Worm (Caenorhabditis elegans) whole organism, late embryonic: ENCODE results near the gene ZK686.6.

Experiments used
- C08G9.2 ChIP-seq: sonication (generic microtip); optimal IDR thresholded peaks from 2 replicates; lab custom pipeline; 2016; ENCODE audit warnings: mild to moderate bottlenecking, missing genetic modification characterization, moderate library complexity, missing compliant biosample characterization
- C38D4.7 ChIP-seq: fragments of 200-800 bp; sonication (Bioruptor generic); optimal IDR thresholded peaks from 2 replicates; lab custom pipeline; 2018; ENCODE audit warnings: mild to moderate bottlenecking, missing genetic modification characterization, moderate library complexity, missing compliant biosample characterization
- F13H6.1 ChIP-seq: sonication (generic microtip); optimal IDR thresholded peaks from 2 replicates; lab custom pipeline; 2016; ENCODE audit warnings: missing genetic modification characterization, missing compliant biosample characterization
- K09A11.1 ChIP-seq: sonication (generic microtip); optimal IDR thresholded peaks from 2 replicates; lab custom pipeline; 2017; ENCODE audit warnings: antibody characterized with exemption, mild to moderate bottlenecking, missing genetic modification characterization, missing compliant biosample characterization; ENCODE audit not compliant: insufficient read depth
- T23F11.4 ChIP-seq: fragments of 200-800 bp; sonication (Bioruptor generic); optimal IDR thresholded peaks from 2 replicates; lab custom pipeline; 2018; ENCODE audit warnings: mild to moderate bottlenecking, missing genetic modification characterization, missing compliant biosample characterization
- Y22D7AL.16 ChIP-seq: sonication (generic microtip); optimal IDR thresholded peaks from 2 replicates; lab custom pipeline; 2016; ENCODE audit warnings: missing genetic modification characterization, missing compliant biosample characterization
- ceh-14 ChIP-seq: sonication (generic microtip); optimal IDR thresholded peaks from 2 replicates; lab custom pipeline; 2016; ENCODE audit warnings: missing genotype, missing genetic modification characterization, missing compliant biosample characterization
- ceh-18 ChIP-seq: sonication (generic microtip); optimal IDR thresholded peaks from 2 replicates; lab custom pipeline; 2016; ENCODE audit warnings: missing genetic modification characterization, missing compliant biosample characterization
- ceh-2 ChIP-seq: sonication (generic microtip); optimal IDR thresholded peaks from 2 replicates; lab custom pipeline; 2016; ENCODE audit warnings: missing genotype, missing genetic modification characterization, missing compliant biosample characterization
- ceh-48 ChIP-seq: sonication (generic microtip); optimal IDR thresholded peaks from 2 replicates; lab custom pipeline; 2016; ENCODE audit warnings: missing genetic modification characterization, inconsistent platforms, missing compliant biosample characterization
- elt-4 ChIP-seq: sonication (generic microtip); optimal IDR thresholded peaks from 2 replicates; lab custom pipeline; 2016; ENCODE audit warnings: missing genetic modification characterization, missing compliant biosample characterization
- fkh-6 ChIP-seq: sonication (generic microtip); optimal IDR thresholded peaks from 2 replicates; lab custom pipeline; 2016; ENCODE audit warnings: missing genetic modification characterization, missing compliant biosample characterization
- gmeb-2 ChIP-seq: sonication (generic microtip); optimal IDR thresholded peaks from 2 replicates; lab custom pipeline; 2016; ENCODE audit warnings: missing genetic modification characterization, inconsistent platforms, missing compliant biosample characterization
- hlh-13 ChIP-seq: fragments of 200-800 bp; sonication (Bioruptor generic); optimal IDR thresholded peaks from 2 replicates; lab custom pipeline; 2018; ENCODE audit warnings: mild to moderate bottlenecking, missing genetic modification characterization, missing compliant biosample characterization
- hlh-15 ChIP-seq: sonication (generic microtip); optimal IDR thresholded peaks from 2 replicates; lab custom pipeline; 2016; ENCODE audit warnings: missing genetic modification characterization, missing compliant biosample characterization
- hlh-30 ChIP-seq: sonication (generic microtip); optimal IDR thresholded peaks from 2 replicates; lab custom pipeline; 2017; ENCODE audit warnings: antibody characterized with exemption, missing genetic modification characterization, missing compliant biosample characterization; ENCODE audit not compliant: insufficient read depth
- hlh-8 ChIP-seq: sonication (generic microtip); optimal IDR thresholded peaks from 2 replicates; lab custom pipeline; 2016; ENCODE audit warnings: missing genotype, missing genetic modification characterization, missing compliant biosample characterization
- madf-2 ChIP-seq: sonication (generic microtip); optimal IDR thresholded peaks from 2 replicates; lab custom pipeline; 2017; ENCODE audit warnings: missing genetic modification characterization, missing compliant biosample characterization
- mec-3 ChIP-seq: sonication (generic microtip); optimal IDR thresholded peaks from 2 replicates; lab custom pipeline; 2016; ENCODE audit warnings: borderline replicate concordance, missing genetic modification characterization, missing compliant biosample characterization
- nfya-1 ChIP-seq: sonication (generic microtip); optimal IDR thresholded peaks from 2 replicates; lab custom pipeline; 2017; ENCODE audit warnings: missing genetic modification characterization, mild to moderate bottlenecking, missing compliant biosample characterization, antibody characterized with exemption, moderate library complexity
- nhr-11 ChIP-seq: fragments of 150-350 bp; optimal IDR thresholded peaks from 2 replicates; lab custom pipeline; 2014; ENCODE audit warnings: missing biosample characterization, missing genetic modification characterization
- npax-4 ChIP-seq: sonication (generic microtip); optimal IDR thresholded peaks from 2 replicates; lab custom pipeline; 2016; ENCODE audit warnings: missing genetic modification characterization, missing compliant biosample characterization
- odd-2 ChIP-seq: sonication (generic microtip); optimal IDR thresholded peaks from 2 replicates; lab custom pipeline; 2017; ENCODE audit warnings: antibody characterized with exemption, mild to moderate bottlenecking, missing genetic modification characterization, missing compliant biosample characterization
- pax-1 ChIP-seq: fragments of 150-350 bp; optimal IDR thresholded peaks from 2 replicates; lab custom pipeline; 2014; ENCODE audit warnings: missing biosample characterization, missing genetic modification characterization
- pha-4 ChIP-seq: fragments of 150-350 bp; optimal IDR thresholded peaks from 2 replicates; lab custom pipeline; 2018; ENCODE audit warnings: missing biosample characterization, missing genetic modification reagents, missing genetic modification characterization
- rnt-1 ChIP-seq: sonication (generic microtip); optimal IDR thresholded peaks from 2 replicates; lab custom pipeline; 2016; ENCODE audit warnings: missing genetic modification characterization, missing compliant biosample characterization
- sox-4 ChIP-seq: sonication (generic microtip); optimal IDR thresholded peaks from 2 replicates; lab custom pipeline; 2017; ENCODE audit warnings: mild to moderate bottlenecking, missing genetic modification characterization, inconsistent platforms, missing compliant biosample characterization
- tbx-2 ChIP-seq: sonication (generic microtip); optimal IDR thresholded peaks from 2 replicates; lab custom pipeline; 2016; ENCODE audit warnings: missing genetic modification characterization, missing compliant biosample characterization
- unc-42 ChIP-seq: sonication (generic microtip); optimal IDR thresholded peaks from 2 replicates; lab custom pipeline; 2016; ENCODE audit warnings: missing genotype, missing genetic modification characterization, missing compliant biosample characterization
- unc-55 ChIP-seq: sonication (generic microtip); optimal IDR thresholded peaks from 2 replicates; lab custom pipeline; 2017; ENCODE audit warnings: missing biosample characterization, missing genetic modification reagents, missing genetic modification characterization
- zip-5 ChIP-seq: sonication (generic microtip); optimal IDR thresholded peaks from 2 replicates; lab custom pipeline; 2016; ENCODE audit warnings: missing genetic modification characterization, missing compliant biosample characterization
- ztf-16 ChIP-seq: sonication (generic microtip); optimal IDR thresholded peaks from 2 replicates; lab custom pipeline; 2017; ENCODE audit warnings: missing genetic modification characterization, missing compliant biosample characterization

Gene ZK686.6

DNA sequence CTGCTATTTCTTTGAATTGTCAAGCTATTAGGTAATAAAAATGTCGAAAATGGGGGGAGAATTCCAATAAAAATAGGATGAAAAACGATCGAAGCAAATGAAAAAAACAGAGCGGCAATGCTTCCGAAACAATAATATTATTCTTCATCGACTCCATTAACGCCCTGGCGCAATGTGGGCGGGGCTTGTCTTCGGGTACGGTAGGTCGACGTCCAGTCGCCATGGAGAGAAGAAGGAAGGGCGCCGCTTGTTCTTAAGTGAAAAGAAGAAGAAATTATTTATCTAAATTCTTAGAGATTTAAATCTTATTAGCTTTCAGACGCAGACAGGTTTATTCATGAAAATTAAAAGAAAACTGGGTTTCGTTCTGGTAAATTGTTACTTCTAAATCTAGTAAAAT, 19.4 kb upstream of the ZK686.6 start:
- TF ChIP-seq gmeb-2 (tag; lab: Kevin White, UChicago) (no peak), hlh-13 (GFP tag; lab: Kevin White, UChicago) (no peak), C38D4.7 (GFP tag; lab: Kevin White, UChicago) (no peak), tbx-2 (tag; lab: Kevin White, UChicago) (no peak), nfya-1 (tag; lab: Kevin White, UChicago) (peak; percentile 67), ceh-14 (tag; lab: Kevin White, UChicago) (no peak), F13H6.1 (tag; lab: Kevin White, UChicago) (no peak), rnt-1 (tag; lab: Kevin White, UChicago) (no peak)

DNA sequence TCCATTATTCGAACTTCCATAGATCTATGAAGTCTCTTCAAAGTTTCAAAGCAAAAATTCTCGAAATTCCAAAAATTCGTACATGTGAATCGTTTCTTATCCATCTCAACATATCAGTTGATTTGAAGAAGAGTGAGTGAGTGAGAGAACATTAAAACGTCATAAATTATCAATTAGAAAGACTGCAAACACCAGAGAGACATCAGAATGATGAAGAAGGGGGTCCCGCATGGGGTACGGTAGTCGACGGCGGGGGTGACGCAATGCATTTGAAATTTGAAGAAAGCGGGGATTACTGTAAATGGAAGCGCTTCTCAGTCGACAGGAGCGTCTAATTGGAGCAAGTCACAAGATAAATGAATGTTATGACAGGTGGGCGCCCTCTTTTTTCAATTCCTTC, 17.7 kb upstream of the ZK686.6 start:
- peak; percentile 27 for TF ChIP-seq nfya-1 (tag; lab: Kevin White, UChicago)
- TF ChIP-seq madf-2 = no peak

DNA sequence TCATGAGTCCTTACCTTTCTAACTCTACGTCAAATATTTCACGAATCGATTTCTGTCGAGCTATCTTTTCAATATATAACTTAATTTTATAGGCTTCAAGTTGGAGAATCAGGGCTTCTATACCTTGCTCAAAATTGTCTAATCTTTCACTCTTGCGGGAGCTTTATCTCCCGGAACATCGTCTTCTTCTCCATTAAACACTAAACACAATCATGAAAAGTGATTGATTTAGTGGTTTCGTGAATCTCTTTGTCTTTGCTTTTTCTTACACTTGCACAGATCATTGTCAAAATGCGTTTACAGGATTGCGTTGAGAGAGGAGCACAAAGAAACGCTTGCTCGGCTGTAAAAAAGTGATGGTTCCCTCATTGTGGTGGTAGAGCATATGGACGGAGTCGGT, 15.6 kb upstream of the ZK686.6 start:
- TF ChIP-seq ceh-48 = no peak
- no peak for TF ChIP-seq unc-42
- no peak for TF ChIP-seq rnt-1 (tag; lab: Kevin White, UChicago)
- no peak for TF ChIP-seq K09A11.1 (tag; lab: Kevin White, UChicago)
- TF ChIP-seq Y22D7AL.16 (tag; lab: Kevin White, UChicago) = no peak

DNA sequence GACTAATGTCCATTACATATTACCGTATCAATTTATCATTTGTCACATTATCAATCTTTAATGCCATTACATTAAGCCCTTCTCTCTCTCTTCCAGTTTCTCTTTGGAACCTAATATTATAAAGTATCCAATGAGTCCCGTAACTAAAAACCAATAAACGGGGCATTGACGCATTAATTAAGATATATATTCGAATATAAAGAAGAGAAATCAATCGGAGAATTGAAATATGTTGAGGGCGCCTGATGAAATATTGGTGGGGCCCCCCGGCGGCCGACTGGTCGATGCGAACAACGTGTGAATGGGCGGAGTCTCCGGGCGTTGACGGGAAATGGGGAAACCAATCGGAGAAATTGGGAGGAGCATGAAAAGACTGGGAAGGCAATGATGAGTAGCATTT, 11.4 kb upstream of the ZK686.6 start:
- peak; percentile 6 for TF ChIP-seq T23F11.4 (GFP tag; lab: Kevin White, UChicago)
- TF ChIP-seq hlh-8 = peak; percentile 0
- no peak for TF ChIP-seq unc-42
- peak; percentile 73 for TF ChIP-seq nfya-1 (tag; lab: Kevin White, UChicago)
- no peak for TF ChIP-seq zip-5 (tag; lab: Kevin White, UChicago)
- no peak for TF ChIP-seq hlh-15 (tag; lab: Kevin White, UChicago)
- TF ChIP-seq unc-55 = peak; percentile 24
- TF ChIP-seq mec-3 (tag; lab: Kevin White, UChicago) = no peak

DNA sequence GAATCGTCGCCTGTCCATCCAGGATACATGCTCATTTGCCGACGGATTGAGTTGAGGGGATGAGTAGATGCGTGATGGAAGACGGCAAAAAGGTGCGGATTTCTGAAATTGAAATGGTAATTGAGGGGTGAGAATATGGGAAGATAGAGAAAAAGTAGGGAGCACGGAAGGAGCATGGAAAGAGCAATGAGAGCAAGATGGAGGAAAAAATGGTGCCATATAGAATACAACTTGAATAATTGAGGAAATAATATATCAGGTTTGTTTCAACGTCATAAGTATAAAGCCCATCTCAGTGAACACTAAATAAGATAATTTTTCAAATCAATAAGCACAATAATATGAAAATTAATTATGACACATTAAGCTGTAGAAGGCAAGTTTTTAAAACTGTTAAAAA, 10.6 kb upstream of the ZK686.6 start, which contains the start of gene mab-5:
mab-5 (minus strand) TSS at position 101 of the 400 bp plus-strand sequence.
- no peak for TF ChIP-seq npax-4
- no peak for TF ChIP-seq hlh-8
- no peak for TF ChIP-seq ztf-16
- TF ChIP-seq hlh-30 (tag; lab: Kevin White, UChicago) = no peak
- TF ChIP-seq fkh-6 (tag; lab: Kevin White, UChicago) = no peak
- TF ChIP-seq C08G9.2 (tag; lab: Kevin White, UChicago) = no peak
- TF ChIP-seq pha-4 (tag; lab: Kevin White, UChicago) = no peak
- no peak for TF ChIP-seq ceh-2 (tag; lab: Kevin White, UChicago)
- TF ChIP-seq sox-4 (tag; lab: Kevin White, UChicago) = no peak
- TF ChIP-seq odd-2 = no peak
- no peak for TF ChIP-seq C38D4.7 (GFP tag; lab: Kevin White, UChicago)
- TF ChIP-seq pax-1 = no peak
- no peak for TF ChIP-seq nhr-11 (tag; lab: Kevin White, UChicago)
- TF ChIP-seq ceh-14 (tag; lab: Kevin White, UChicago) = no peak
- TF ChIP-seq, all 69 proteins: peak for 0

DNA sequence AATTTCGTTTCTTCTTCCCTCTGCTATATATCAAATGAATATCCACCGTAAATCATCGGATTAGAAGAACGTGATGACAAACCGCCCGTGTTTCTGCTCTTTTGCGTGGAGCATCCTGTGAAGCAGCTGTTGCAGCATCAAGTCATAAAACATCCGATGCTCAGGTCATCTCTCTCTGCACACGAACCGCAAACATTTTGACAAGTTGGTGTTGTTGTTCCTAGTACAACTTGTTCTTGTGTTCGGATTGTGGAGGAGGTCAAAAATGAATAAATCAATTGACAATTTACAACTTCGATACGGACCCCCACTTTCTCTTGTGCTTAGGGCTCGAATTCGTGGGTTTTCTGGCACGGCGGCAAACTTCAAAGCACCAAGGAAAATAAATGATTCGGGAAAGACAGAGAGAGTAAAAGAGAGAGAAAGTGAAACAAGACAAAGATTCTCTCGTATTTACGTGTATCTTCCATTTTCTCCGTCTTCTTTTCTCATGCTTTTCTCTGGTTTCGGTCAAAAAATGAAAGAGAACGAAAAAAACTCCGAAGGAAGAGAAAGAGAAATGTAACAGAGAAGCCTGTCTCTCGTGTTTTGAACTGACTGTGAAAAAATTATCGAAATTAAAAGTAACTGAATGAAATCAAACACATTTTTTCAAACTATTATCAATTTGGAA, 7.9 kb upstream of the ZK686.6 start:
- TF ChIP-seq unc-55 (peak; percentile 70), elt-4 (tag; lab: Kevin White, UChicago) (no peak), nfya-1 (tag; lab: Kevin White, UChicago) (no peak), ceh-18 (tag; lab: Kevin White, UChicago) (no peak), rnt-1 (tag; lab: Kevin White, UChicago) (peak; percentile 62), pax-1 (no peak), npax-4 (no peak), K09A11.1 (tag; lab: Kevin White, UChicago) (no peak)
